Worm (Caenorhabditis elegans) whole organism, L1 larva: ENCODE data around the gene F22E5.23.

Experiments used
- C04F5.9 ChIP-seq: sonication (generic microtip); optimal IDR thresholded peaks from 2 replicates; lab custom pipeline; 2016; ENCODE audit warnings: missing genetic modification characterization, missing compliant biosample characterization
- blmp-1 ChIP-seq: fragments of 150-350 bp; optimal IDR thresholded peaks from 2 replicates; lab custom pipeline; 2014; ENCODE audit warnings: missing biosample characterization, missing genetic modification characterization
- ceh-8 ChIP-seq: fragments of 200-800 bp; sonication (Bioruptor generic); optimal IDR thresholded peaks from 2 replicates; lab custom pipeline; 2018; ENCODE audit warnings: mild to moderate bottlenecking, missing genetic modification characterization, moderate library complexity, missing compliant biosample characterization
- ceh-82 ChIP-seq, 3 experiments: fragments of 150-350 bp in 1 of 3; sonication (generic microtip) in 2 of 3; optimal IDR thresholded peaks; 2 replicates each; lab custom pipeline; 2014 to 2017; ENCODE audit warnings: missing biosample characterization in 3 of 3, missing genetic modification characterization in 3 of 3
- ceh-88 ChIP-seq: fragments of 200-800 bp; sonication (Bioruptor generic); IDR thresholded peaks from 2 replicates; pipeline ENCODE4 v1.3.6; 2022; ENCODE audit warnings: missing genetic modification characterization, missing compliant biosample characterization
- ceh-90 ChIP-seq: sonication (generic microtip); optimal IDR thresholded peaks from 2 replicates; lab custom pipeline; 2016; ENCODE audit warnings: missing genetic modification characterization, missing compliant biosample characterization
- ces-1 ChIP-seq: fragments of 150-350 bp; optimal IDR thresholded peaks from 2 replicates; lab custom pipeline; 2014; ENCODE audit warnings: missing biosample characterization, missing genetic modification reagents, missing genetic modification characterization
- dsc-1 ChIP-seq: sonication (generic microtip); optimal IDR thresholded peaks from 2 replicates; lab custom pipeline; 2016; ENCODE audit warnings: mild to moderate bottlenecking, missing genetic modification characterization, missing compliant biosample characterization
- efl-1 ChIP-seq, 4 experiments: fragments of 150-350 bp; optimal IDR thresholded peaks in 3 of 4; peaks in 1 of 4; 1 replicate in 1 of 4; 2 replicates in 3 of 4; lab custom pipeline; 2014; ENCODE audit warnings: missing biosample characterization in 2 of 4, missing genetic modification characterization in 2 of 4, missing genetic modification reagents in 2 of 4
- efl-3 ChIP-seq: fragments of 200-800 bp; sonication (Bioruptor generic); optimal IDR thresholded peaks from 2 replicates; lab custom pipeline; 2018; ENCODE audit warnings: mild to moderate bottlenecking, missing genetic modification characterization, missing compliant biosample characterization
- egl-27 ChIP-seq, 2 experiments: fragments of 150-350 bp in 1 of 2; sonication (generic microtip); optimal IDR thresholded peaks; 3 replicates each; lab custom pipeline; 2017 to 2018; ENCODE audit warnings: missing biosample characterization in 2 of 2, missing genetic modification characterization in 2 of 2, missing genetic modification reagents in 2 of 2
- elt-2 ChIP-seq: sonication (generic microtip); optimal IDR thresholded peaks from 2 replicates; lab custom pipeline; 2016; ENCODE audit warnings: missing genetic modification characterization, mild to moderate bottlenecking, inconsistent platforms, missing compliant biosample characterization, missing genetic modification reagents
- ets-5 ChIP-seq: fragments of 200-800 bp; sonication (Bioruptor generic); IDR thresholded peaks from 2 replicates; pipeline ENCODE4 v1.3.6; 2022; ENCODE audit warnings: missing genetic modification characterization, missing compliant biosample characterization
- fkh-10 ChIP-seq: sonication (generic microtip); optimal IDR thresholded peaks from 2 replicates; lab custom pipeline; 2017; ENCODE audit warnings: missing biosample characterization, missing genetic modification reagents, missing genetic modification characterization
- fkh-4 ChIP-seq: sonication (generic microtip); optimal IDR thresholded peaks from 2 replicates; lab custom pipeline; 2016; ENCODE audit warnings: missing compliant biosample characterization, missing genetic modification characterization, borderline replicate concordance
- fos-1 ChIP-seq: fragments of 150-350 bp; optimal IDR thresholded peaks from 2 replicates; lab custom pipeline; 2014; ENCODE audit warnings: missing biosample characterization, missing genetic modification characterization
- grh-1 ChIP-seq: fragments of 200-800 bp; sonication (Bioruptor generic); IDR thresholded peaks from 2 replicates; pipeline ENCODE4 v1.3.6; 2022; ENCODE audit warnings: missing genetic modification reagents, missing genetic modification characterization, missing compliant biosample characterization
- irx-1 ChIP-seq: sonication (generic microtip); optimal IDR thresholded peaks from 2 replicates; lab custom pipeline; 2016; ENCODE audit warnings: missing genetic modification characterization, missing compliant biosample characterization
- isw-1 ChIP-seq: fragments of 200-800 bp; sonication (Bioruptor generic); IDR thresholded peaks from 2 replicates; pipeline ENCODE4 v1.3.6; 2022; ENCODE audit warnings: missing genetic modification characterization, missing compliant biosample characterization
- jun-1 ChIP-seq: fragments of 150-350 bp; optimal IDR thresholded peaks from 2 replicates; lab custom pipeline; 2014; ENCODE audit warnings: missing biosample characterization, missing genetic modification reagents, missing genetic modification characterization
- lin-14 ChIP-seq: fragments of 200-800 bp; sonication (Bioruptor generic); optimal IDR thresholded peaks from 2 replicates; lab custom pipeline; 2018; ENCODE audit warnings: mild to moderate bottlenecking, missing genetic modification characterization, moderate library complexity, missing compliant biosample characterization
- lin-35 ChIP-seq, 2 experiments: fragments of 150-350 bp; optimal IDR thresholded peaks; 2 replicates each; lab custom pipeline; 2014; ENCODE audit warnings: missing biosample characterization in 2 of 2, missing genetic modification characterization in 2 of 2, missing genetic modification reagents in 2 of 2
- lir-3 ChIP-seq: sonication (generic microtip); optimal IDR thresholded peaks from 2 replicates; lab custom pipeline; 2016; ENCODE audit warnings: mild to moderate bottlenecking, missing genetic modification characterization, moderate library complexity, missing compliant biosample characterization; ENCODE audit not compliant: poor library complexity
- mab-9 ChIP-seq: fragments of 200-800 bp; sonication (Bioruptor generic); IDR thresholded peaks from 2 replicates; pipeline ENCODE4 v1.3.6; 2022; ENCODE audit warnings: missing genetic modification reagents, missing genetic modification characterization, missing compliant biosample characterization
- mdl-1 ChIP-seq, 2 experiments: fragments of 150-350 bp; optimal IDR thresholded peaks; 2 replicates each; lab custom pipeline; 2014 to 2017; ENCODE audit warnings: missing biosample characterization in 2 of 2, missing genetic modification characterization in 2 of 2, inconsistent platforms in 1 of 2
- mep-1 ChIP-seq: fragments of 150-350 bp; optimal IDR thresholded peaks from 2 replicates; lab custom pipeline; 2014; ENCODE audit warnings: missing biosample characterization, missing genetic modification characterization
- nhr-11 ChIP-seq: fragments of 150-350 bp; optimal IDR thresholded peaks from 2 replicates; lab custom pipeline; 2014; ENCODE audit warnings: missing biosample characterization, missing genetic modification characterization
- nhr-77 ChIP-seq: fragments of 150-350 bp; optimal IDR thresholded peaks from 2 replicates; lab custom pipeline; 2014; ENCODE audit warnings: missing biosample characterization, missing genetic modification characterization
- nhr-84 ChIP-seq: sonication (generic microtip); optimal IDR thresholded peaks from 2 replicates; lab custom pipeline; 2017; ENCODE audit warnings: missing biosample characterization, missing genetic modification characterization
- pqm-1 ChIP-seq: sonication (generic microtip); optimal IDR thresholded peaks from 3 replicates; lab custom pipeline; 2017; ENCODE audit warnings: missing biosample characterization, missing genetic modification characterization
- rnt-1 ChIP-seq: sonication (generic microtip); optimal IDR thresholded peaks from 2 replicates; lab custom pipeline; 2016; ENCODE audit warnings: mild to moderate bottlenecking, missing genetic modification characterization, moderate library complexity, missing compliant biosample characterization
- skn-1 ChIP-seq: fragments of 150-350 bp; optimal IDR thresholded peaks from 2 replicates; lab custom pipeline; 2014; ENCODE audit warnings: missing biosample characterization, missing genetic modification characterization
- sox-4 ChIP-seq: sonication (generic microtip); optimal IDR thresholded peaks from 2 replicates; lab custom pipeline; 2016; ENCODE audit warnings: missing genetic modification characterization, missing compliant biosample characterization
- sptf-1 ChIP-seq: fragments of 150-350 bp; optimal IDR thresholded peaks from 2 replicates; lab custom pipeline; 2014; ENCODE audit warnings: missing biosample characterization, missing genetic modification characterization
- swsn-7 ChIP-seq: sonication (generic microtip); optimal IDR thresholded peaks from 2 replicates; lab custom pipeline; 2016; ENCODE audit warnings: missing genetic modification characterization, missing compliant biosample characterization
- unc-130 ChIP-seq: fragments of 150-350 bp; optimal IDR thresholded peaks from 2 replicates; lab custom pipeline; 2017; ENCODE audit warnings: missing biosample characterization, missing genetic modification characterization, inconsistent platforms
- unc-30 ChIP-seq: sonication (generic microtip); optimal IDR thresholded peaks from 2 replicates; lab custom pipeline; 2017; ENCODE audit warnings: missing biosample characterization, missing genetic modification characterization
- unc-62 ChIP-seq: fragments of 150-350 bp; optimal IDR thresholded peaks from 2 replicates; lab custom pipeline; 2014; ENCODE audit warnings: missing biosample characterization, missing genetic modification reagents, missing genetic modification characterization
- unc-98 ChIP-seq: fragments of 200-800 bp; sonication (Bioruptor generic); IDR thresholded peaks from 2 replicates; pipeline ENCODE4 v1.3.6; 2022; ENCODE audit warnings: missing genetic modification characterization, missing compliant biosample characterization
- xbp-1 ChIP-seq: sonication (generic microtip); optimal IDR thresholded peaks from 2 replicates; lab custom pipeline; 2016; ENCODE audit warnings: missing genetic modification characterization, missing compliant biosample characterization

Gene F22E5.23

DNA sequence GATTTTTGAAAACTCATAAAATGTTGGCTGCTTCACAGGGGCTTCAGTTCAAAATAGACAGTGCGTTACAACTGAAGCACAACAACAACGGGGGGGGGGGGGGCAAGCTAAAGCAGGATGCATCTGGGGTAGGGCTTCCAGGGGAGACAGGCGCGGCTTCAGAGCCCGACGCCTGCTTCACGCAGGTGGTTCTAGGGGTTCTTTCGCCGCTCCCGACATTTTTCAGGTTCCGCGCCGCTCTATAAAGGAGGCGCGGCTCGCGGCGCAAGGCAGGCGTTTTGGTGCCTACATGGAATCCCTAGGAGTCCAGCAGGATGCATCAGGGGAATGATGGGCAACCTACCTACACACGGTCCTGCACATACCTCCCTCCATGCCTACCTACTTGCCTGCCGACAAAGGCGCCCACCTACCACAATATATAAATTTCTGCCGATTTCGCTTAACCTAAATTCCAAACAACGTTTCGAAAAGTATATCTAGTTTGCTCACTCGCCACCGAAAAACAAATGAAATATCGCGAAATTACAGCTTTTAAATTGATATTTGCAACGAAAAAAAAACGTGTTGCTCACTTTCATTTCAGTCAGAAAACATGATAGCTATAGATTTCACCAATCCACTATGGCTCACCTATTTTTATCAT lies 13.8 kb upstream of the F22E5.23 start, which contains the start of gene sri-71:
Gene sri-71 (plus strand): TSS at position 596 of the 646 bp plus-strand sequence.
- TF ChIP-seq jun-1 (tag; lab: Kevin White, UChicago) = no peak
- TF ChIP-seq efl-1 (optimal IDR thresholded peaks at IDR 0.05; lab: Kevin White, UChicago) = no peak
- TF ChIP-seq efl-1 (GFP tag; optimal IDR thresholded peaks at IDR 0.05 in 1 of 2; lab: Kevin White, UChicago) = peak in 1 of 2 experiments; percentile 60
- TF ChIP-seq dsc-1 (tag; lab: Kevin White, UChicago) = no peak
- TF ChIP-seq lir-3 (tag; lab: Kevin White, UChicago) = no peak
- TF ChIP-seq lin-35 (GFP tag; optimal IDR thresholded peaks at IDR 0.05; lab: Kevin White, UChicago) = no peak
- TF ChIP-seq skn-1 (tag; lab: Kevin White, UChicago) = no peak

- no peak for TF ChIP-seq unc-98 (GFP tag; lab: Robert Waterston, UW)
- no peak for TF ChIP-seq nhr-11
- TF ChIP-seq swsn-7 (tag; lab: Kevin White, UChicago) = no peak
- TF ChIP-seq unc-62 (GFP tag; lab: Kevin White, UChicago) = no peak
- TF ChIP-seq jun-1 (tag; lab: Kevin White, UChicago) = no peak
- no peak for TF ChIP-seq unc-30 (tag; lab: Kevin White, UChicago)
- TF ChIP-seq lin-35 (GFP tag; optimal IDR thresholded peaks at IDR 0.05; lab: Kevin White, UChicago) = no peak
- TF ChIP-seq nhr-77 (tag; lab: Kevin White, UChicago) = no peak
- TF ChIP-seq ceh-82 (tag; optimal IDR thresholded peaks at IDR 0.05; lab: Kevin White, UChicago) = no peak
- no peak for TF ChIP-seq ceh-90 (tag; lab: Kevin White, UChicago)
- no peak for TF ChIP-seq blmp-1 (tag; lab: Kevin White, UChicago)
- no peak for TF ChIP-seq sptf-1 (tag; lab: Kevin White, UChicago)
- TF ChIP-seq xbp-1 = no peak
- no peak for TF ChIP-seq isw-1 (GFP tag; lab: Robert Waterston, UW)
Measured at ce11 chrII:2628401-2628800, 12.7 kb upstream of the F22E5.23 start.

DNA sequence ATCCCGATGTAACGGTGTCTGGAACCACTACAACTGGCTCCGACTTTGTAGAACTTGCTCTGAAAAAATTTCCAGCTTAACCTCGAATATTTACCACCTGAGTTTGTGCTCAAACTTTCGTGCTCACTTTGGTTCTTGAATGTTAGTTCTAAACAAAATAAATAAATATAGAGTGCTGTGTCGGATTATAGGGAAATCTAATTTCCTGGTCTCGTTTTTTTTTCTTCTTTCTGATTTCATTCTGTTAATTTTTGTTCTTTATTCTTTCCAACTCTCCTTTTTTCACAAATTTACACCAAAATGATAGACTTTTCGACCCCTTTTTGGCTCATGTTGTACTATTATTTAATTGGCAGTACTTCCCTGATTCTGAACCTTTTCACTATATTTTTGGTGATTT lies 11.8 kb upstream of the F22E5.23 start, which contains the start of gene sri-37:
Gene sri-37 (plus strand): TSS at position 301 of the 400 bp plus-strand sequence.
- TF ChIP-seq ceh-8 = no peak
- TF ChIP-seq rnt-1 = no peak
- TF ChIP-seq irx-1 = no peak
- TF ChIP-seq ceh-90 (tag; lab: Kevin White, UChicago) = no peak
- no peak for TF ChIP-seq grh-1
- no peak for TF ChIP-seq nhr-84
- no peak for TF ChIP-seq pqm-1 (tag; lab: Kevin White, UChicago)
- TF ChIP-seq C04F5.9 (tag; lab: Kevin White, UChicago) = no peak
- TF ChIP-seq lin-14 (GFP tag; lab: Kevin White, UChicago) = no peak

DNA sequence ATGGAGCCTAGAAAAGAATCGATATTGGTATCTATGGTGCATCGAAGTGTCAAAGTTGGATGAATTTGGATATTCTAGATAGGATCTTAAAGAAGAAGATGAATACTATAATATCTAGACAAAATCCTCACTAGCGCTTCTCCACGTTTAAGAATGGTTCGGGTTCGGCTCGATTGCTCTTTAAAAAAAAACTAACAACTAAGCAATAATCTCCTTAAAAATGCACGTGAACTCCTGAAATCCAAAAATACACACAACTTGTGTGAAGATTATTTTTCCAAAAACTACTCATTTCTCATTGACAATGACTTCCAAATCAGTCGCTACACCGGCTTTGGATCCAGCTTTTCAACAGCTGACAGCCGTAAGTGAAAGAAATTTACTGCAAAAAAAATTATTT lies 9.9 kb upstream of the F22E5.23 start, which contains the start of gene D2062.1:
Gene D2062.1 (plus strand): TSS at position 301 of the 400 bp plus-strand sequence.
- TF ChIP-seq ets-5 (GFP tag; lab: Robert Waterston, UW) = no peak
- no peak for TF ChIP-seq efl-3 (GFP tag; lab: Kevin White, UChicago)
- no peak for TF ChIP-seq fos-1 (tag; lab: Kevin White, UChicago)
- TF ChIP-seq unc-130 (tag; lab: Kevin White, UChicago) = no peak
- no peak for TF ChIP-seq egl-27 (tag; optimal IDR thresholded peaks at IDR 0.05; lab: Kevin White, UChicago)
- TF ChIP-seq, all 84 proteins: peak for 0

ce11 chrII:2637359-2637758 lies 3.7 kb upstream of the F22E5.23 start, which contains the start of gene F22E5.21:
TSS of gene F22E5.21 (minus strand) at chrII:2637459.
- TF ChIP-seq mep-1 (tag; lab: Kevin White, UChicago) = no peak
- no peak for TF ChIP-seq ets-5 (GFP tag; lab: Robert Waterston, UW)
- no peak for TF ChIP-seq mab-9 (GFP tag; lab: Robert Waterston, UW)
- no peak for TF ChIP-seq ceh-88 (GFP tag; lab: Robert Waterston, UW)
- no peak for TF ChIP-seq sox-4 (tag; lab: Kevin White, UChicago)
- no peak for TF ChIP-seq lir-3 (tag; lab: Kevin White, UChicago)
- no peak for TF ChIP-seq fkh-10
- no peak for TF ChIP-seq mdl-1 (tag; optimal IDR thresholded peaks at IDR 0.05; lab: Kevin White, UChicago)
- no peak for TF ChIP-seq elt-2 (tag; lab: Kevin White, UChicago)
- no peak for TF ChIP-seq fkh-4 (tag; lab: Kevin White, UChicago)
- no peak for TF ChIP-seq ces-1
